Fruit fly (Drosophila melanogaster) whole organism, embryonic: Measurements from ENCODE around the gene CG14309.

Experiments
- CG12155 ChIP-seq: fragments of 200-800 bp; sonication (Bioruptor generic); optimal IDR thresholded peaks from 3 replicates; lab custom pipeline; 2016; ENCODE audit warnings: missing biosample characterization, missing genetic modification characterization
- CG12769 ChIP-seq: fragments of 200-800 bp; sonication (Bioruptor generic); optimal IDR thresholded peaks from 2 replicates; lab custom pipeline; 2019; ENCODE audit warnings: missing biosample characterization, mild to moderate bottlenecking, missing genetic modification characterization, moderate library complexity
- CG15269 ChIP-seq: fragments of 200-800 bp; sonication (Bioruptor generic); optimal IDR thresholded peaks from 2 replicates; lab custom pipeline; 2018; ENCODE audit warnings: missing biosample characterization, mild to moderate bottlenecking, missing genetic modification characterization, moderate library complexity
- CG15479 ChIP-seq: fragments of 200-800 bp; sonication (Bioruptor generic); optimal IDR thresholded peaks from 3 replicates; lab custom pipeline; 2019; ENCODE audit warnings: missing biosample characterization, mild to moderate bottlenecking, missing genetic modification characterization, moderate library complexity
- CG15601 ChIP-seq: fragments of 200-800 bp; sonication (Bioruptor generic); optimal IDR thresholded peaks from 3 replicates; lab custom pipeline; 2019; ENCODE audit warnings: missing biosample characterization, mild to moderate bottlenecking, missing genetic modification characterization, moderate library complexity
- CG1647 ChIP-seq: fragments of 200-800 bp; sonication (Bioruptor generic); optimal IDR thresholded peaks from 3 replicates; lab custom pipeline; 2016; ENCODE audit warnings: missing biosample characterization, missing genetic modification characterization
- CG18476 ChIP-seq: fragments of 200-800 bp; sonication (Bioruptor generic); optimal IDR thresholded peaks from 2 replicates; lab custom pipeline; 2016; ENCODE audit warnings: missing biosample characterization, mild to moderate bottlenecking, missing genetic modification characterization
- CG2116 ChIP-seq: fragments of 200-800 bp; sonication (Bioruptor generic); optimal IDR thresholded peaks from 3 replicates; lab custom pipeline; 2018; ENCODE audit warnings: missing biosample characterization, mild to moderate bottlenecking, missing genetic modification characterization
- CG31441 ChIP-seq: fragments of 200-800 bp; sonication (Bioruptor generic); IDR thresholded peaks from 2 replicates; pipeline ENCODE4 v1.3.6; 2022; ENCODE audit warnings: missing biosample characterization, missing genetic modification characterization
- CG3281 ChIP-seq: fragments of 200-800 bp; sonication (Bioruptor generic); optimal IDR thresholded peaks from 3 replicates; lab custom pipeline; 2017; ENCODE audit warnings: missing biosample characterization, mild to moderate bottlenecking, missing genetic modification characterization
- CG42726 ChIP-seq: fragments of 200-800 bp; sonication (Bioruptor generic); IDR thresholded peaks from 2 replicates; pipeline ENCODE4 v1.3.6; 2022; ENCODE audit warnings: missing biosample characterization, missing genetic modification characterization; ENCODE audit not compliant: partially characterized antibody
- CG4820 ChIP-seq: fragments of 200-800 bp; sonication (Bioruptor generic); optimal IDR thresholded peaks from 3 replicates; lab custom pipeline; 2016; ENCODE audit warnings: missing biosample characterization, missing genetic modification characterization
- CG6654 ChIP-seq: fragments of 200-800 bp; sonication (Bioruptor generic); optimal IDR thresholded peaks from 2 replicates; lab custom pipeline; 2017; ENCODE audit warnings: missing biosample characterization, mild to moderate bottlenecking, missing genetic modification characterization
- CG7987 ChIP-seq: fragments of 200-800 bp; sonication (Bioruptor generic); optimal IDR thresholded peaks from 2 replicates; lab custom pipeline; 2018; ENCODE audit warnings: missing biosample characterization, mild to moderate bottlenecking, missing genetic modification characterization, moderate library complexity
- CG8359 ChIP-seq: fragments of 200-800 bp; sonication (Bioruptor generic); optimal IDR thresholded peaks from 2 replicates; lab custom pipeline; 2017; ENCODE audit warnings: missing biosample characterization, mild to moderate bottlenecking, missing genetic modification characterization, borderline replicate concordance
- E2f1 ChIP-seq: fragments of 200-800 bp; sonication (Bioruptor generic); IDR thresholded peaks from 2 replicates; pipeline ENCODE4 v1.3.6; 2022; ENCODE audit warnings: missing biosample characterization, missing genetic modification characterization
- Ets65A ChIP-seq: fragments of 200-800 bp; sonication (Bioruptor generic); peaks from one replicate; lab custom pipeline; 2016; ENCODE audit warnings: missing biosample characterization, missing genetic modification characterization
- Ets97D ChIP-seq: fragments of 200-800 bp; sonication (Bioruptor generic); optimal IDR thresholded peaks from 3 replicates; lab custom pipeline; 2016; ENCODE audit warnings: missing biosample characterization, missing genetic modification characterization
- Fer1 ChIP-seq: fragments of 200-800 bp; sonication (Bioruptor generic); optimal IDR thresholded peaks from 2 replicates; lab custom pipeline; 2017; ENCODE audit warnings: missing biosample characterization, mild to moderate bottlenecking, missing genetic modification characterization
- Hr3 ChIP-seq: fragments of 200-800 bp; sonication (Bioruptor generic); optimal IDR thresholded peaks from 3 replicates; lab custom pipeline; 2016; ENCODE audit warnings: missing biosample characterization, missing genetic modification characterization
- Lim3 ChIP-seq: fragments of 200-800 bp; sonication (Bioruptor generic); IDR thresholded peaks from 2 replicates; pipeline ENCODE4 v1.3.6; 2022; ENCODE audit warnings: missing biosample characterization, missing genetic modification characterization
- Med ChIP-seq: fragments of 200-800 bp; sonication (Bioruptor generic); peaks from one replicate; lab custom pipeline; 2016; ENCODE audit warnings: missing biosample characterization, missing genetic modification characterization, mild to moderate bottlenecking, inconsistent platforms, moderate library complexity
- NFAT ChIP-seq: fragments of 200-800 bp; sonication (Bioruptor generic); IDR thresholded peaks from 2 replicates; pipeline ENCODE4 v1.3.6; 2022; ENCODE audit warnings: missing biosample characterization, missing genetic modification characterization
- Nf-YB ChIP-seq: fragments of 200-800 bp; sonication (Bioruptor generic); optimal IDR thresholded peaks from 3 replicates; lab custom pipeline; 2019; ENCODE audit warnings: missing biosample characterization, mild to moderate bottlenecking, missing genetic modification characterization, moderate library complexity
- Nf-YC ChIP-seq: fragments of 200-800 bp; optimal IDR thresholded peaks from 3 replicates; lab custom pipeline; 2019; ENCODE audit warnings: missing biosample characterization, mild to moderate bottlenecking, missing genetic modification characterization, moderate library complexity
- NfI ChIP-seq: fragments of 200-800 bp; sonication (Bioruptor generic); optimal IDR thresholded peaks from 3 replicates; lab custom pipeline; 2018; ENCODE audit warnings: missing biosample characterization, mild to moderate bottlenecking, missing genetic modification characterization, moderate library complexity
- Oaz ChIP-seq: fragments of 200-800 bp; sonication (Bioruptor generic); IDR thresholded peaks from 2 replicates; pipeline ENCODE4 v1.3.6; 2022; ENCODE audit warnings: missing biosample characterization, missing genetic modification characterization
- Opbp ChIP-seq: fragments of 200-800 bp; sonication (Bioruptor generic); IDR thresholded peaks from 3 replicates; pipeline ENCODE4 v1.3.6; 2022; ENCODE audit warnings: missing biosample characterization, missing genetic modification characterization; ENCODE audit not compliant: partially characterized antibody
- Side ChIP-seq: fragments of 200-800 bp; sonication (Bioruptor generic); optimal IDR thresholded peaks from 2 replicates; lab custom pipeline; 2016; ENCODE audit warnings: missing biosample characterization, missing genetic modification characterization
- Sry-β ChIP-seq: fragments of 200-800 bp; sonication (Bioruptor generic); optimal IDR thresholded peaks from 2 replicates; lab custom pipeline; 2018; ENCODE audit warnings: missing biosample characterization, mild to moderate bottlenecking, missing genetic modification characterization, moderate library complexity
- Sry-δ ChIP-seq: fragments of 200-800 bp; sonication (Bioruptor generic); optimal IDR thresholded peaks from 2 replicates; lab custom pipeline; 2016; ENCODE audit warnings: missing biosample characterization, missing genetic modification characterization
- bcd ChIP-seq: fragments of 200-800 bp; sonication (Bioruptor generic); optimal IDR thresholded peaks from 2 replicates; lab custom pipeline; 2017; ENCODE audit warnings: missing biosample characterization, mild to moderate bottlenecking, missing genetic modification characterization
- cad ChIP-seq: fragments of >200 bp; optimal IDR thresholded peaks from 2 replicates; lab custom pipeline; 2017; ENCODE audit warnings: missing biosample characterization, missing genetic modification characterization
- cg ChIP-seq: fragments of 200-800 bp; sonication (Bioruptor generic); optimal IDR thresholded peaks from 3 replicates; lab custom pipeline; 2019; ENCODE audit warnings: missing biosample characterization, mild to moderate bottlenecking, missing genetic modification characterization, moderate library complexity
- chinmo ChIP-seq: fragments of 200-800 bp; sonication (Bioruptor generic); IDR thresholded peaks from 4 replicates; pipeline ENCODE4 v1.3.6; 2022; ENCODE audit warnings: missing biosample characterization, missing genetic modification characterization; ENCODE audit not compliant: partially characterized antibody
- crol ChIP-seq: fragments of 200-800 bp; sonication (Bioruptor generic); IDR thresholded peaks from 2 replicates; pipeline ENCODE4 v1.3.6; 2022; ENCODE audit warnings: missing biosample characterization, missing genetic modification characterization
- lov ChIP-seq, 2 experiments: fragments of 200-800 bp in 1 of 2; fragments of >200 bp in 1 of 2; sonication (Bioruptor generic) in 1 of 2; IDR thresholded peaks in 1 of 2; optimal IDR thresholded peaks in 1 of 2; 2 replicates in 1 of 2; 3 replicates in 1 of 2; pipeline versions ENCODE4 v1.3.6 to Lab custom; 2017 to 2022; ENCODE audit warnings: missing biosample characterization in 1 of 2, missing genetic modification characterization in 1 of 2
- maf-S ChIP-seq: fragments of 200-800 bp; sonication (Bioruptor generic); optimal IDR thresholded peaks from 2 replicates; lab custom pipeline; 2016; ENCODE audit warnings: missing biosample characterization, missing genetic modification characterization
- nom ChIP-seq: fragments of 200-800 bp; sonication (Bioruptor generic); optimal IDR thresholded peaks from 2 replicates; lab custom pipeline; 2017; ENCODE audit warnings: missing biosample characterization, missing genetic modification characterization, mild to moderate bottlenecking, moderate library complexity, missing genetic modification reagents
- pros ChIP-seq: fragments of 200-800 bp; sonication (Bioruptor generic); optimal IDR thresholded peaks from 3 replicates; lab custom pipeline; 2019; ENCODE audit warnings: missing biosample characterization, mild to moderate bottlenecking, missing genetic modification characterization, moderate library complexity
- pum ChIP-seq: fragments of 200-800 bp; sonication (Bioruptor generic); optimal IDR thresholded peaks from 2 replicates; lab custom pipeline; 2016; ENCODE audit warnings: missing biosample characterization, missing genetic modification characterization
- so ChIP-seq: fragments of 200-800 bp; sonication (Bioruptor generic); IDR thresholded peaks from 3 replicates; pipeline ENCODE4 v1.3.6; 2022; ENCODE audit warnings: missing biosample characterization, missing genetic modification characterization
- stc ChIP-seq: fragments of 200-800 bp; sonication (Bioruptor generic); IDR thresholded peaks from 2 replicates; pipeline ENCODE4 v1.3.6; 2022; ENCODE audit warnings: missing biosample characterization, missing genetic modification characterization
- sug ChIP-seq: fragments of 200-800 bp; optimal IDR thresholded peaks from 2 replicates; lab custom pipeline; 2019; ENCODE audit warnings: missing biosample characterization, mild to moderate bottlenecking, missing genetic modification characterization, moderate library complexity
- trem ChIP-seq: fragments of 200-800 bp; optimal IDR thresholded peaks from 3 replicates; lab custom pipeline; 2019; ENCODE audit warnings: missing biosample characterization, mild to moderate bottlenecking, missing genetic modification characterization, moderate library complexity
- vvl ChIP-seq: fragments of 200-800 bp; sonication (Bioruptor generic); IDR thresholded peaks from 2 replicates; pipeline ENCODE4 v1.3.6; 2022; ENCODE audit warnings: missing biosample characterization, missing genetic modification characterization
- zfh2 ChIP-seq: fragments of 200-800 bp; sonication (Bioruptor generic); optimal IDR thresholded peaks from 2 replicates; lab custom pipeline; 2016; ENCODE audit warnings: missing biosample characterization, missing genetic modification characterization

Gene CG14309

DNA sequence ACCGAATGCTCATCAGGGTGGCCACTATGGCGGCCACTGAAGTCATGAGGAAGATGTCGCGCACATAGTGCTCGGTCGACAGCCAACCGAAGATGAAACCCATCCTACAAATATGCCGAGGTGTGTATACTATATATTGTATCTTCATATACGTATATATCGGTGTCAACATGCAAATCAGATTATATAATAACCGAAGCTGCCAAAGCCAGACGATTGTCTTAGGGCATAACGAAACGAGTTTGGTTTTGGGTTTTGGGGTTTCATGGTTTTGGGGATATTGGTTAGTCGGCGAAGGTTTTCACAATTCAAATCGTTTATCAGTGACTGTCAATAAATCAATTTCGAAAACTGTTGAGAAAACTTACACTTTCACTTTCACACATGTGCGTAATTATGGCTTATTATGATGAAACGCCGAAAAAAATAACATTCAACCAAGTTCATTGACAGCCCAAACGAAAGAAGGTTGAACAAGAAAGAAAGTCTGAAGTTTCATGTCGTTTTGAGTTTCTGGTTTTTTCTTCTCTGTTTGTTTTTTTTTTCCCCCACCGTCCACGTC lies 4.5 kb downstream of the CG14309 start (continued):
- TF ChIP-seq CG12769 (tag; lab: Kevin White, UChicago): peak; percentile 37
- no peak for TF ChIP-seq NFAT (GFP tag; lab: Robert Waterston, UW)
- TF ChIP-seq Side (GFP tag; lab: Kevin White, UChicago): no peak
- no peak for TF ChIP-seq E2f1
- TF ChIP-seq CG18476 (GFP tag; lab: Kevin White, UChicago): no peak
- no peak for TF ChIP-seq stc (GFP tag; lab: Robert Waterston, UW)
- no peak for TF ChIP-seq pum (GFP tag; lab: Kevin White, UChicago)
- TF ChIP-seq Oaz (GFP tag; lab: Robert Waterston, UW): no peak
- TF ChIP-seq CG42726 (GFP tag; lab: Robert Waterston, UW): no peak
- peak; percentile 74 for TF ChIP-seq CG15601
- TF ChIP-seq vvl (GFP tag; lab: Robert Waterston, UW): peak; percentile 39; the same call in 1 of the 2 replicates
- no peak for TF ChIP-seq CG15269 (tag; lab: Kevin White, UChicago)
- TF ChIP-seq CG7987: no peak
- TF ChIP-seq CG8359 (GFP tag; lab: Kevin White, UChicago): no peak
- TF ChIP-seq Sry-δ (GFP tag; lab: Kevin White, UChicago): no peak
- no peak for TF ChIP-seq CG3281 (GFP tag; lab: Kevin White, UChicago)
- no peak for TF ChIP-seq so (GFP tag; lab: Robert Waterston, UW)
- no peak for TF ChIP-seq Hr3 (GFP tag; lab: Kevin White, UChicago)
- TF ChIP-seq CG12155 (GFP tag; lab: Kevin White, UChicago): no peak
- TF ChIP-seq bcd (GFP tag; lab: Kevin White, UChicago): no peak
- no peak for TF ChIP-seq CG6654 (GFP tag; lab: Kevin White, UChicago)
- peak; percentile 34 for TF ChIP-seq Med
- TF ChIP-seq zfh2 (GFP tag; lab: Kevin White, UChicago): no peak
- TF ChIP-seq lov (optimal IDR thresholded peaks at IDR 0.05; lab: Kevin White, UChicago): no peak
- TF ChIP-seq lov (GFP tag; IDR thresholded peaks at IDR 0.05; lab: Robert Waterston, UW): 0 out of 3 replicates have a peak, but pooled peaks have one; percentile 33
- TF ChIP-seq Lim3 (GFP tag; lab: Robert Waterston, UW): no peak
- no peak for TF ChIP-seq NfI (GFP tag; lab: Kevin White, UChicago)
- 0 out of 4 replicates have a peak, but pooled peaks have one; percentile 33 for TF ChIP-seq chinmo (GFP tag; lab: Robert Waterston, UW)
- TF ChIP-seq CG31441 (GFP tag; lab: Robert Waterston, UW): no peak
- TF ChIP-seq cad (GFP tag; lab: Kevin White, UChicago): no peak
- TF ChIP-seq CG4820: no peak
- TF ChIP-seq Sry-β (GFP tag; lab: Kevin White, UChicago): no peak
- TF ChIP-seq trem (tag; lab: Kevin White, UChicago): no peak
- no peak for TF ChIP-seq Fer1 (GFP tag; lab: Kevin White, UChicago)
- no peak for TF ChIP-seq nom (GFP tag; lab: Kevin White, UChicago)
- TF ChIP-seq cg (GFP tag; lab: Kevin White, UChicago): no peak
- no peak for TF ChIP-seq CG2116 (GFP tag; lab: Kevin White, UChicago)
- TF ChIP-seq, all 482 proteins: peak for 10

DNA sequence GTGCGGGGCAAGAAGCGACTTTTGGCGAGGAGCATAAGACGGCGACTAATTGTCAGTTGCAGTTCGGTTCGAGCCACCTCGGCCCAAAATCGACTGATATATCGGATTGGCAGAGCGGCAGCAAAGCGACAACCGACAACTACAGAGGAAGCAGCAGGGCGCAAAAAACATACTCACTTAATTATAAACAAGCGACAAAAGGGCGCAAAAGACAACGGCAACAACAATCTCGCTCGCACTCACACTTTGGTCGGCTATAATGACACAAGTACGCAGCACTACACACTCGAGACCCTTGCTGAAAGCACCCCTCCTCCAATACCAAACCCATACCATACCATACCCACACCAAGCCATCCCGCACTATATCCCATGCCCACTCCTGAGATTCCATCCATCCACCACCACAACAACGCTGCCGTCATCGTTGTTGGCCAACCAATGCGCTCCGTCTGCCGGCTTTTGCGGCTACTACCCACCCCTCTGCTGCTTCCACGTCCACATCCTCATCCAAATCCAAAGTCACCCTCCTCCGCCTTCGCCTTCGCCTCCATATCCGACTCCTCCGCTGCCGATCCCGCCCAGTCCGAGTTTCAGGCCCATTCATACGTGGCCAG lies 12.1 kb downstream of the CG14309 start, which contains the start of gene gl:
Gene gl (minus strand): TSS at position 51 of the 617 bp plus-strand sequence.
- TF ChIP-seq CG1647: no peak
- peak; percentile 95 for TF ChIP-seq Nf-YC (tag; lab: Kevin White, UChicago)
- no peak for TF ChIP-seq Ets97D
- TF ChIP-seq CG15479 (GFP tag; lab: Kevin White, UChicago): no peak
- peak; percentile 56 for TF ChIP-seq Ets65A
- no peak for TF ChIP-seq sug (tag; lab: Kevin White, UChicago)
- peak; percentile 60 for TF ChIP-seq crol (GFP tag; lab: Robert Waterston, UW)
- TF ChIP-seq Opbp (GFP tag; lab: Robert Waterston, UW): 0 out of 3 replicates have a peak, but pooled peaks have one; percentile 8
- TF ChIP-seq maf-S (GFP tag; lab: Kevin White, UChicago): no peak
- peak; percentile 23 for TF ChIP-seq pros (GFP tag; lab: Kevin White, UChicago)
- peak; percentile 24 for TF ChIP-seq cg (GFP tag; lab: Kevin White, UChicago)
- TF ChIP-seq CG42726 (GFP tag; lab: Robert Waterston, UW): 0 out of 2 replicates have a peak, but pooled peaks have one; percentile 11
- TF ChIP-seq Nf-YB (GFP tag; lab: Kevin White, UChicago): peak; percentile 94
- TF ChIP-seq, all 482 proteins: peak for 8
